Worm (Caenorhabditis elegans): ENCODE data around the gene D1044.4.

DNA sequence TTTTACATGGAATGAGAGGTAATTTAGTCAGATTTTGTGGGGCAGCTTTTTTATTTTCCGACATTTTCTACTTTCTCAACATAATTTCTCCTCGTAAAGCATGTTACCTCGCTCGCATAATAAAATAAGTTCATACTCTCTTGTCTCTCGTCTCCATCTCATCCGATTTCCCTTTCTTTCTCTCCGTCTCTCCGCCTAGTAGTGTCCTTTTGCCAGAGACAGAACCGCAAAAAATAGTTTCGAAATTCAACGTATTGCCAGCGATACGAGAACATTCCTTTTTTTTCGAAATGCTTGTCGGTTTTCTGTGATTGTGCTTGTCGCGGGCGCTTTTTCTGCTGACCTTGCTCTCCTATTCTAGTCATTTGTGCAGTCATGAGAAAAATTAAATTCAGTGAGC is 17.7 kb downstream of the D1044.4 start:
- no peak for TF ChIP-seq tbx-11 (GFP tag; IDR thresholded peaks at IDR 0.05)
- TF ChIP-seq hmg-4 (GFP tag; optimal IDR thresholded peaks at IDR 0.05): no peak
- TF ChIP-seq ama-1 (optimal IDR thresholded peaks at IDR 0.05): no peak
- TF ChIP-seq ceh-36 (tag; optimal IDR thresholded peaks at IDR 0.05): no peak
- no peak for TF ChIP-seq flt-1 (GFP tag; IDR thresholded peaks at IDR 0.05)
- TF ChIP-seq F13C5.2 (tag; optimal IDR thresholded peaks at IDR 0.05): no peak
- TF ChIP-seq tra-4 (tag; optimal IDR thresholded peaks at IDR 0.05): no peak
- TF ChIP-seq aly-1 (tag; optimal IDR thresholded peaks at IDR 0.05): no peak
- TF ChIP-seq ceh-13 (GFP tag; optimal IDR thresholded peaks at IDR 0.05): no peak
- no peak for TF ChIP-seq hnd-1 (tag; optimal IDR thresholded peaks at IDR 0.05)
- no peak for TF ChIP-seq scrt-1 (GFP tag; IDR thresholded peaks at IDR 0.05)
- no peak for TF ChIP-seq sea-1 (GFP tag; conservative IDR thresholded peaks at IDR 0.05)

Measured in whole organism, early embryonic.